Worm (Caenorhabditis elegans): ENCODE results near the gene F20G2.6.

Gene F20G2.6

ce11 chrV:13724781-13725180 is 38.1 kb upstream of the F20G2.6 start, which contains the start of gene F35E12.2:
Gene F35E12.2, minus strand, starts transcription at chrV:13724881.
- TF ChIP-seq cnd-1 (tag; optimal IDR thresholded peaks at IDR 0.05) (no peak), unc-62 (GFP tag; optimal IDR thresholded peaks at IDR 0.05) (no peak), M03D4.4 (tag; optimal IDR thresholded peaks at IDR 0.05) (no peak), ceh-83 (GFP tag; optimal IDR thresholded peaks at IDR 0.05) (no peak), drap-1 (GFP tag; optimal IDR thresholded peaks at IDR 0.05) (no peak), ceh-39 (tag; optimal IDR thresholded peaks at IDR 0.05) (no peak), lsy-2 (tag; optimal IDR thresholded peaks at IDR 0.05) (no peak), nhr-28 (tag; optimal IDR thresholded peaks at IDR 0.05) (no peak), pha-4 (tag; optimal IDR thresholded peaks at IDR 0.05) (no peak), ces-1 (GFP tag; optimal IDR thresholded peaks at IDR 0.05) (no peak), blmp-1 (tag; optimal IDR thresholded peaks at IDR 0.05) (no peak), lin-13 (tag; optimal IDR thresholded peaks at IDR 0.05) (no peak), tbx-8 (GFP tag; optimal IDR thresholded peaks at IDR 0.05) (no peak)

- TF ChIP-seq lsy-2 (tag; optimal IDR thresholded peaks at IDR 0.05), result no peak
- TF ChIP-seq unc-39 (tag; optimal IDR thresholded peaks at IDR 0.05), result no peak
- TF ChIP-seq blmp-1 (tag; optimal IDR thresholded peaks at IDR 0.05), result no peak
- no peak for TF ChIP-seq tbx-8 (GFP tag; optimal IDR thresholded peaks at IDR 0.05)
- TF ChIP-seq mls-2 (tag; optimal IDR thresholded peaks at IDR 0.05), result no peak
- no peak for TF ChIP-seq elt-1 (tag; optimal IDR thresholded peaks at IDR 0.05; ENCODE audit: borderline replicate concordance, insufficient read depth)
- TF ChIP-seq ceh-39 (tag; optimal IDR thresholded peaks at IDR 0.05), result no peak
- TF ChIP-seq cnd-1 (tag; optimal IDR thresholded peaks at IDR 0.05), result no peak
- TF ChIP-seq flh-1 (GFP tag; optimal IDR thresholded peaks at IDR 0.05), result no peak
- no peak for TF ChIP-seq mab-5 (tag; optimal IDR thresholded peaks at IDR 0.05)
- no peak for TF ChIP-seq zip-8 (tag; optimal IDR thresholded peaks at IDR 0.05)
- TF ChIP-seq nhr-237 (tag; optimal IDR thresholded peaks at IDR 0.05), result no peak
- no peak for TF ChIP-seq pha-4 (tag; optimal IDR thresholded peaks at IDR 0.05)
- TF ChIP-seq nhr-76 (tag; optimal IDR thresholded peaks at IDR 0.05), result no peak
- no peak for TF ChIP-seq sptf-1 (tag; optimal IDR thresholded peaks at IDR 0.05)
- no peak for TF ChIP-seq nhr-28 (tag; optimal IDR thresholded peaks at IDR 0.05)
- TF ChIP-seq snpc-4 (tag; optimal IDR thresholded peaks at IDR 0.05), result no peak
- TF ChIP-seq ztf-11 (tag; optimal IDR thresholded peaks at IDR 0.05), result no peak
- no peak for TF ChIP-seq lin-13 (tag; optimal IDR thresholded peaks at IDR 0.05)
Measured at ce11 chrV:13725574-13725973, 37.3 kb upstream of the F20G2.6 start, which contains the start of gene fbxa-181. Gene fbxa-181, plus strand, starts transcription at chrV:13725874.

ce11 chrV:13730762-13731161 is 32.1 kb upstream of the F20G2.6 start, which contains the start of gene dct-17:
Gene dct-17, minus strand, starts transcription at chrV:13730784.
- TF ChIP-seq snpc-4 (tag; optimal IDR thresholded peaks at IDR 0.05), result no peak
- TF ChIP-seq nhr-237 (tag; optimal IDR thresholded peaks at IDR 0.05), result no peak
- TF ChIP-seq elt-1 (tag; optimal IDR thresholded peaks at IDR 0.05; ENCODE audit: borderline replicate concordance, insufficient read depth), result no peak
- TF ChIP-seq blmp-1 (tag; optimal IDR thresholded peaks at IDR 0.05), result no peak
- no peak for TF ChIP-seq nhr-2 (tag; optimal IDR thresholded peaks at IDR 0.05)
- no peak for TF ChIP-seq ceh-43 (GFP tag; optimal IDR thresholded peaks at IDR 0.05)
- no peak for TF ChIP-seq M03D4.4 (tag; optimal IDR thresholded peaks at IDR 0.05)
- TF ChIP-seq tbx-8 (GFP tag; optimal IDR thresholded peaks at IDR 0.05), result no peak
- TF ChIP-seq flh-1 (GFP tag; optimal IDR thresholded peaks at IDR 0.05), result no peak
- TF ChIP-seq elt-3 (tag; optimal IDR thresholded peaks at IDR 0.05), result no peak
- no peak for TF ChIP-seq hlh-1 (tag; optimal IDR thresholded peaks at IDR 0.05)
- TF ChIP-seq ces-1 (GFP tag; optimal IDR thresholded peaks at IDR 0.05), result no peak
- TF ChIP-seq mab-5 (tag; optimal IDR thresholded peaks at IDR 0.05), result no peak
- no peak for TF ChIP-seq sptf-1 (tag; optimal IDR thresholded peaks at IDR 0.05)
- TF ChIP-seq ztf-11 (tag; optimal IDR thresholded peaks at IDR 0.05), result no peak

- no peak for TF ChIP-seq mep-1 (tag; optimal IDR thresholded peaks at IDR 0.05)
- no peak for TF ChIP-seq drap-1 (GFP tag; optimal IDR thresholded peaks at IDR 0.05)
- TF ChIP-seq nhr-76 (tag; optimal IDR thresholded peaks at IDR 0.05), result no peak
- TF ChIP-seq nhr-12 (tag; optimal IDR thresholded peaks at IDR 0.05), result no peak
- no peak for TF ChIP-seq sem-2 (GFP tag; optimal IDR thresholded peaks at IDR 0.05)
- no peak for TF ChIP-seq lsy-2 (tag; optimal IDR thresholded peaks at IDR 0.05)
- no peak for TF ChIP-seq nhr-28 (tag; optimal IDR thresholded peaks at IDR 0.05)
- no peak for TF ChIP-seq nhr-2 (tag; optimal IDR thresholded peaks at IDR 0.05)
- no peak for TF ChIP-seq unc-120 (tag; optimal IDR thresholded peaks at IDR 0.05; ENCODE audit: poor library complexity, severe bottlenecking)
- no peak for TF ChIP-seq flh-1 (GFP tag; optimal IDR thresholded peaks at IDR 0.05)
- TF ChIP-seq ztf-11 (tag; optimal IDR thresholded peaks at IDR 0.05), result no peak
Measured at ce11 chrV:13736147-13736546, 26.7 kb upstream of the F20G2.6 start, which contains the start of gene F35E12.6. Gene F35E12.6, minus strand, starts transcription at chrV:13736247.

Data from whole organism, mixed stage, embryonic.